Worm (Caenorhabditis elegans) whole organism, L1 larva: Measurements from ENCODE around the gene lgc-31.

Experiments
- blmp-1 ChIP-seq: fragments of 150-350 bp; optimal IDR thresholded peaks from 2 replicates; lab custom pipeline; 2014; ENCODE audit warnings: missing biosample characterization, missing genetic modification characterization
- ceh-90 ChIP-seq: sonication (generic microtip); optimal IDR thresholded peaks from 2 replicates; lab custom pipeline; 2016; ENCODE audit warnings: missing genetic modification characterization, missing compliant biosample characterization
- efl-1 ChIP-seq, 4 experiments: fragments of 150-350 bp; optimal IDR thresholded peaks in 3 of 4; peaks in 1 of 4; 1 replicate in 1 of 4; 2 replicates in 3 of 4; lab custom pipeline; 2014; ENCODE audit warnings: missing biosample characterization in 2 of 4, missing genetic modification characterization in 2 of 4, missing genetic modification reagents in 2 of 4
- elt-3 ChIP-seq, 6 experiments: fragments of 150-350 bp in 1 of 6; sonication (generic microtip); optimal IDR thresholded peaks; 2 replicates each; lab custom pipeline; 2017 to 2018; ENCODE audit warnings: missing biosample characterization in 6 of 6, missing genetic modification characterization in 6 of 6, inconsistent platforms in 1 of 6
- tbx-2 ChIP-seq: sonication (generic microtip); optimal IDR thresholded peaks from 2 replicates; lab custom pipeline; 2016; ENCODE audit warnings: missing genetic modification characterization, missing compliant biosample characterization
- unc-86 ChIP-seq: sonication (generic microtip); optimal IDR thresholded peaks from 2 replicates; lab custom pipeline; 2016; ENCODE audit warnings: missing genetic modification characterization, missing compliant biosample characterization
- ztf-4 ChIP-seq: fragments of 150-350 bp; optimal IDR thresholded peaks from 2 replicates; lab custom pipeline; 2014; ENCODE audit warnings: missing biosample characterization, missing genetic modification characterization

DNA sequence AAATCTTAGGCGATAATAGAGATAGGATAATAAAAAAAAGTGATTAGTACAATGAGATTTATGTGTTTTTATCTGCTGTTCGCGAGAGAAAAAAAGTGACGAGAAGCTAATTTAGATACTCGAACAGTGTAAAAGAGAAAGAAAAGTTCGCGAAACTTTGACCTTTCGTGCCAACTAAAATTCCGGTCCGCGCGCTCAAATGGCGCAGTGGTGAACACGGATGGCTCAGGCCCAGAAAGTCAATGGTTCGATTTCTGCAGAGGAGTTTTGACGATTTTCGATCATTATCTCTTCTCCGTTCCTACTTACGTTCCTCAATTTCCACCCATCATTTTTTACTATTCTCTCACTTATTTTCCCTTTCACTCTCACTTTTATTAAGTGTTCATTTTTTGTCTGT lies 5.3 kb downstream of the lgc-31 start:
- no peak for TF ChIP-seq efl-1 (optimal IDR thresholded peaks at IDR 0.05; lab: Kevin White, UChicago)
- TF ChIP-seq efl-1 (GFP tag; optimal IDR thresholded peaks at IDR 0.05 in 1 of 2; lab: Kevin White, UChicago), result no peak
- TF ChIP-seq ztf-4 (tag; lab: Kevin White, UChicago), result no peak
- TF ChIP-seq elt-3 (tag; optimal IDR thresholded peaks at IDR 0.05; lab: Kevin White, UChicago), result no peak
- TF ChIP-seq tbx-2 (tag; lab: Kevin White, UChicago), result no peak
- TF ChIP-seq unc-86 (tag; lab: Kevin White, UChicago), result no peak
- TF ChIP-seq ceh-90 (tag; lab: Kevin White, UChicago), result no peak
- no peak for TF ChIP-seq blmp-1 (tag; lab: Kevin White, UChicago)
